Worm (Caenorhabditis elegans) whole organism, L1 larva: Measurements from ENCODE around the gene ncx-6.

ENCODE experiments used
- F16B12.6 ChIP-seq: fragments of 150-350 bp; optimal IDR thresholded peaks from 2 replicates; lab custom pipeline; 2014; ENCODE audit warnings: missing biosample characterization, missing genetic modification characterization
- Y116A8C.19 ChIP-seq: sonication (generic microtip); optimal IDR thresholded peaks from 2 replicates; lab custom pipeline; 2016; ENCODE audit warnings: missing compliant biosample characterization, missing genetic modification characterization, borderline replicate concordance
- aha-1 ChIP-seq: fragments of 150-350 bp; optimal IDR thresholded peaks from 2 replicates; lab custom pipeline; 2014; ENCODE audit warnings: missing biosample characterization, missing genetic modification characterization
- alr-1 ChIP-seq: fragments of 200-800 bp; sonication (Bioruptor generic); optimal IDR thresholded peaks from 2 replicates; lab custom pipeline; 2018; ENCODE audit warnings: borderline replicate concordance, mild to moderate bottlenecking, missing genetic modification characterization, missing compliant biosample characterization
- aly-2 ChIP-seq: fragments of 150-350 bp; optimal IDR thresholded peaks from 2 replicates; lab custom pipeline; 2014; ENCODE audit warnings: missing biosample characterization, missing genetic modification characterization
- ama-1 ChIP-seq: fragments of 150-350 bp; optimal IDR thresholded peaks from 2 replicates; lab custom pipeline; 2014
- blmp-1 ChIP-seq: fragments of 150-350 bp; optimal IDR thresholded peaks from 2 replicates; lab custom pipeline; 2014; ENCODE audit warnings: missing biosample characterization, missing genetic modification characterization
- ceh-8 ChIP-seq: fragments of 200-800 bp; sonication (Bioruptor generic); optimal IDR thresholded peaks from 2 replicates; lab custom pipeline; 2018; ENCODE audit warnings: mild to moderate bottlenecking, missing genetic modification characterization, moderate library complexity, missing compliant biosample characterization
- ceh-82 ChIP-seq, 3 experiments: fragments of 150-350 bp in 1 of 3; sonication (generic microtip) in 2 of 3; optimal IDR thresholded peaks; 2 replicates each; lab custom pipeline; 2014 to 2017; ENCODE audit warnings: missing biosample characterization in 3 of 3, missing genetic modification characterization in 3 of 3
- ceh-90 ChIP-seq: sonication (generic microtip); optimal IDR thresholded peaks from 2 replicates; lab custom pipeline; 2016; ENCODE audit warnings: missing genetic modification characterization, missing compliant biosample characterization
- ces-1 ChIP-seq: fragments of 150-350 bp; optimal IDR thresholded peaks from 2 replicates; lab custom pipeline; 2014; ENCODE audit warnings: missing biosample characterization, missing genetic modification reagents, missing genetic modification characterization
- dpl-1 ChIP-seq, 3 experiments: fragments of 150-350 bp in 2 of 3; sonication (generic microtip) in 1 of 3; optimal IDR thresholded peaks; 2 replicates each; lab custom pipeline; 2014 to 2017; ENCODE audit warnings: missing biosample characterization in 3 of 3, missing genetic modification characterization in 3 of 3, missing genetic modification reagents in 3 of 3
- dsc-1 ChIP-seq: sonication (generic microtip); optimal IDR thresholded peaks from 2 replicates; lab custom pipeline; 2016; ENCODE audit warnings: mild to moderate bottlenecking, missing genetic modification characterization, missing compliant biosample characterization
- efl-1 ChIP-seq, 4 experiments: fragments of 150-350 bp; optimal IDR thresholded peaks in 3 of 4; peaks in 1 of 4; 1 replicate in 1 of 4; 2 replicates in 3 of 4; lab custom pipeline; 2014; ENCODE audit warnings: missing biosample characterization in 2 of 4, missing genetic modification characterization in 2 of 4, missing genetic modification reagents in 2 of 4
- elt-2 ChIP-seq: sonication (generic microtip); optimal IDR thresholded peaks from 2 replicates; lab custom pipeline; 2016; ENCODE audit warnings: missing genetic modification characterization, mild to moderate bottlenecking, inconsistent platforms, missing compliant biosample characterization, missing genetic modification reagents
- elt-3 ChIP-seq, 6 experiments: fragments of 150-350 bp in 1 of 6; sonication (generic microtip); optimal IDR thresholded peaks; 2 replicates each; lab custom pipeline; 2017 to 2018; ENCODE audit warnings: missing biosample characterization in 6 of 6, missing genetic modification characterization in 6 of 6, inconsistent platforms in 1 of 6
- fkh-4 ChIP-seq: sonication (generic microtip); optimal IDR thresholded peaks from 2 replicates; lab custom pipeline; 2016; ENCODE audit warnings: missing compliant biosample characterization, missing genetic modification characterization, borderline replicate concordance
- fkh-8 ChIP-seq: sonication (generic microtip); optimal IDR thresholded peaks from 2 replicates; lab custom pipeline; 2016; ENCODE audit warnings: mild to moderate bottlenecking, missing genetic modification characterization, missing compliant biosample characterization
- grh-1 ChIP-seq: fragments of 200-800 bp; sonication (Bioruptor generic); IDR thresholded peaks from 2 replicates; pipeline ENCODE4 v1.3.6; 2022; ENCODE audit warnings: missing genetic modification reagents, missing genetic modification characterization, missing compliant biosample characterization
- hlh-4 ChIP-seq: sonication (generic microtip); optimal IDR thresholded peaks from 2 replicates; lab custom pipeline; 2016; ENCODE audit warnings: mild to moderate bottlenecking, missing genetic modification characterization, missing compliant biosample characterization
- hpl-2 ChIP-seq: fragments of 150-350 bp; optimal IDR thresholded peaks from 2 replicates; lab custom pipeline; 2014; ENCODE audit warnings: missing biosample characterization, missing genetic modification reagents, missing genetic modification characterization
- isw-1 ChIP-seq: fragments of 200-800 bp; sonication (Bioruptor generic); IDR thresholded peaks from 2 replicates; pipeline ENCODE4 v1.3.6; 2022; ENCODE audit warnings: missing genetic modification characterization, missing compliant biosample characterization
- lin-14 ChIP-seq: fragments of 200-800 bp; sonication (Bioruptor generic); optimal IDR thresholded peaks from 2 replicates; lab custom pipeline; 2018; ENCODE audit warnings: mild to moderate bottlenecking, missing genetic modification characterization, moderate library complexity, missing compliant biosample characterization
- lin-15B ChIP-seq: fragments of 150-350 bp; sonication (generic microtip); optimal IDR thresholded peaks from 3 replicates; lab custom pipeline; 2014; ENCODE audit warnings: missing biosample characterization, missing genetic modification characterization
- lin-35 ChIP-seq, 2 experiments: fragments of 150-350 bp; optimal IDR thresholded peaks; 2 replicates each; lab custom pipeline; 2014; ENCODE audit warnings: missing biosample characterization in 2 of 2, missing genetic modification characterization in 2 of 2, missing genetic modification reagents in 2 of 2
- lin-39 ChIP-seq: fragments of 150-350 bp; optimal IDR thresholded peaks from 2 replicates; lab custom pipeline; 2014; ENCODE audit warnings: missing biosample characterization, missing genetic modification reagents, missing genetic modification characterization
- mab-9 ChIP-seq: fragments of 200-800 bp; sonication (Bioruptor generic); IDR thresholded peaks from 2 replicates; pipeline ENCODE4 v1.3.6; 2022; ENCODE audit warnings: missing genetic modification reagents, missing genetic modification characterization, missing compliant biosample characterization
- mef-2 ChIP-seq: fragments of 150-350 bp; optimal IDR thresholded peaks from 2 replicates; lab custom pipeline; 2014; ENCODE audit warnings: missing biosample characterization, missing genetic modification characterization
- mep-1 ChIP-seq: fragments of 150-350 bp; optimal IDR thresholded peaks from 2 replicates; lab custom pipeline; 2014; ENCODE audit warnings: missing biosample characterization, missing genetic modification characterization
- nhr-11 ChIP-seq: fragments of 150-350 bp; optimal IDR thresholded peaks from 2 replicates; lab custom pipeline; 2014; ENCODE audit warnings: missing biosample characterization, missing genetic modification characterization
- nhr-19 ChIP-seq: fragments of 200-800 bp; sonication (Bioruptor generic); conservative IDR thresholded peaks from 2 replicates; pipeline ENCODE4 v1.3.6; 2022; ENCODE audit warnings: missing genetic modification characterization, missing compliant biosample characterization
- nhr-20 ChIP-seq: sonication (generic microtip); optimal IDR thresholded peaks from 2 replicates; lab custom pipeline; 2016; ENCODE audit warnings: mild to moderate bottlenecking, missing genetic modification characterization, missing compliant biosample characterization
- nhr-237 ChIP-seq: fragments of 150-350 bp; optimal IDR thresholded peaks from 2 replicates; lab custom pipeline; 2014; ENCODE audit warnings: missing biosample characterization, missing genetic modification characterization
- nhr-47 ChIP-seq: sonication (generic microtip); optimal IDR thresholded peaks from 2 replicates; lab custom pipeline; 2016; ENCODE audit warnings: mild to moderate bottlenecking, missing genetic modification characterization, moderate library complexity, missing compliant biosample characterization
- nhr-77 ChIP-seq: fragments of 150-350 bp; optimal IDR thresholded peaks from 2 replicates; lab custom pipeline; 2014; ENCODE audit warnings: missing biosample characterization, missing genetic modification characterization
- nhr-90 ChIP-seq: sonication (generic microtip); optimal IDR thresholded peaks from 2 replicates; lab custom pipeline; 2016; ENCODE audit warnings: mild to moderate bottlenecking, missing genetic modification characterization, missing compliant biosample characterization; ENCODE audit not compliant: poor library complexity
- pag-3 ChIP-seq: sonication (generic microtip); optimal IDR thresholded peaks from 2 replicates; lab custom pipeline; 2017; ENCODE audit warnings: missing genetic modification characterization, mild to moderate bottlenecking, missing compliant biosample characterization, antibody characterized with exemption, borderline replicate concordance; ENCODE audit not compliant: insufficient read depth
- snpc-4 ChIP-seq: fragments of 150-350 bp; optimal IDR thresholded peaks from 2 replicates; lab custom pipeline; 2014; ENCODE audit warnings: missing biosample characterization, missing genetic modification characterization
- snu-23 ChIP-seq: sonication (generic microtip); optimal IDR thresholded peaks from 2 replicates; lab custom pipeline; 2016; ENCODE audit warnings: missing genetic modification characterization, missing compliant biosample characterization
- sup-37 ChIP-seq: fragments of 200-800 bp; sonication (Bioruptor generic); optimal IDR thresholded peaks from 2 replicates; lab custom pipeline; 2018; ENCODE audit warnings: mild to moderate bottlenecking, missing genetic modification characterization, missing compliant biosample characterization
- tbx-2 ChIP-seq: sonication (generic microtip); optimal IDR thresholded peaks from 2 replicates; lab custom pipeline; 2016; ENCODE audit warnings: missing genetic modification characterization, missing compliant biosample characterization
- tlp-1 ChIP-seq: fragments of 150-350 bp; optimal IDR thresholded peaks from 2 replicates; lab custom pipeline; 2014; ENCODE audit warnings: missing biosample characterization, missing genetic modification characterization
- unc-130 ChIP-seq: fragments of 150-350 bp; optimal IDR thresholded peaks from 2 replicates; lab custom pipeline; 2017; ENCODE audit warnings: missing biosample characterization, missing genetic modification characterization, inconsistent platforms
- unc-30 ChIP-seq: sonication (generic microtip); optimal IDR thresholded peaks from 2 replicates; lab custom pipeline; 2017; ENCODE audit warnings: missing biosample characterization, missing genetic modification characterization
- ztf-4 ChIP-seq: fragments of 150-350 bp; optimal IDR thresholded peaks from 2 replicates; lab custom pipeline; 2014; ENCODE audit warnings: missing biosample characterization, missing genetic modification characterization

Gene ncx-6

DNA sequence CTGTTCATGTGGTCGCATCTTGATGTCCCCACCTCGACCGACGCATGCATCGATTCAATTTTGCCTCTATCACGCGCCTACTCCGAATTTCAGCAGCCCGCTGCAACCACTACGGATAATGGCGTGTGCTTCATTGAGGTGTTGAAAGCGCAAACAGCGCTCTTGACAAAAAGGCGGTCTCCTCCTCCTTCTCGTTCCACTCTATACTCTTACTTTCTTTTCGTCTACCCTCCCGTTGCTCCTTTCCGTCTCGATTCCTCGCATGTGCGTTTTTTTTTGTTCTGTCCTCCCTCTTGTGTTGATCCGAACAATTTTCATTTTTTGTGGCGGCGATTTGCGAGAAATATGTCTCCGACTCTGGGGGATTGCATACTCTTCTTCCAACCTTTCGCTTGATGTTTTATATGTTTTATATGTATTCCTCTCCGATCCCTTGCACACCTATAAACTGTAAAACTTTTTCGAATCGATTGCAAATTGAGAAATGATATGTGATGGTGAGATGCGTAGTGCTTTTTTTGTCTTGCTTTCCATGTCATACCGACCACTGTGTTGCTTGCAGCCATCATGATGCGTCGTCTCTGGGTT lies 11.0 kb downstream of the ncx-6 start:
- TF ChIP-seq mep-1 (peak; percentile 40), tlp-1 (tag; lab: Kevin White, UChicago) (no peak), dsc-1 (tag; lab: Kevin White, UChicago) (no peak), blmp-1 (tag; lab: Kevin White, UChicago) (peak; percentile 49), ceh-82 (tag; optimal IDR thresholded peaks at IDR 0.05; lab: Kevin White, UChicago) (peak in 2 of 3 experiments; percentile 13 to 18), fkh-8 (tag; lab: Kevin White, UChicago) (peak; percentile 49), elt-2 (no peak), lin-14 (GFP tag; lab: Kevin White, UChicago) (peak; percentile 51)

- no peak for TF ChIP-seq blmp-1 (tag; lab: Kevin White, UChicago)
- no peak for TF ChIP-seq lin-39 (tag; lab: Kevin White, UChicago)
- peak; percentile 62 for TF ChIP-seq lin-14 (GFP tag; lab: Kevin White, UChicago)
- TF ChIP-seq lin-15B: no peak
- no peak for TF ChIP-seq nhr-77 (tag; lab: Kevin White, UChicago)
- no peak for TF ChIP-seq hlh-4 (tag; lab: Kevin White, UChicago)
- no peak for TF ChIP-seq mef-2 (tag; lab: Kevin White, UChicago)
- no peak for TF ChIP-seq nhr-237 (tag; lab: Kevin White, UChicago)
- no peak for TF ChIP-seq sup-37
- peak; percentile 0 for TF ChIP-seq nhr-47 (tag; lab: Kevin White, UChicago)
- no peak for TF ChIP-seq nhr-90 (tag; lab: Kevin White, UChicago)
- TF ChIP-seq Y116A8C.19: no peak
- TF ChIP-seq aly-2 (tag; lab: Kevin White, UChicago): no peak
- TF ChIP-seq ceh-82 (tag; optimal IDR thresholded peaks at IDR 0.05; lab: Kevin White, UChicago): peak in 1 of 3 experiments; percentile 23
Observed at ce11 chrIII:9701798-9702197, 12.0 kb downstream of the ncx-6 start.

ce11 chrIII:9700114-9700690 lies 13.5 kb downstream of the ncx-6 start:
- no peak for TF ChIP-seq unc-130 (tag; lab: Kevin White, UChicago)
- peak in 1 of 2 experiments; percentile 36 for TF ChIP-seq lin-35 (GFP tag; optimal IDR thresholded peaks at IDR 0.05; lab: Kevin White, UChicago)
- TF ChIP-seq grh-1: no peak
- TF ChIP-seq nhr-19: no peak
- TF ChIP-seq elt-3 (tag; optimal IDR thresholded peaks at IDR 0.05; lab: Kevin White, UChicago): peak in 1 of 6 experiments; percentile 13
- TF ChIP-seq mef-2 (tag; lab: Kevin White, UChicago): no peak
- TF ChIP-seq lin-39 (tag; lab: Kevin White, UChicago): no peak
- no peak for TF ChIP-seq snu-23
- TF ChIP-seq ceh-8 (GFP tag; lab: Kevin White, UChicago): no peak
- TF ChIP-seq ces-1 (GFP tag; lab: Kevin White, UChicago): no peak
- no peak for TF ChIP-seq F16B12.6
- no peak for TF ChIP-seq pag-3 (tag; lab: Kevin White, UChicago)
- no peak for TF ChIP-seq dsc-1 (tag; lab: Kevin White, UChicago)
- no peak for TF ChIP-seq nhr-20 (tag; lab: Kevin White, UChicago)
- TF ChIP-seq unc-30: no peak
- no peak for TF ChIP-seq ztf-4
- TF ChIP-seq ceh-82 (tag; optimal IDR thresholded peaks at IDR 0.05; lab: Kevin White, UChicago): no peak
- no peak for TF ChIP-seq snpc-4
- no peak for TF ChIP-seq dpl-1 (GFP tag; optimal IDR thresholded peaks at IDR 0.05; lab: Kevin White, UChicago)
- peak; percentile 19 for TF ChIP-seq blmp-1 (tag; lab: Kevin White, UChicago)
- TF ChIP-seq isw-1 (GFP tag; lab: Robert Waterston, UW): no peak
- no peak for TF ChIP-seq elt-2
- TF ChIP-seq fkh-4 (tag; lab: Kevin White, UChicago): no peak
- no peak for TF ChIP-seq nhr-77 (tag; lab: Kevin White, UChicago)
- peak; percentile 43 for TF ChIP-seq lin-14 (GFP tag; lab: Kevin White, UChicago)
- no peak for TF ChIP-seq hpl-2
- TF ChIP-seq alr-1 (tag; lab: Kevin White, UChicago): no peak
- TF ChIP-seq nhr-90 (tag; lab: Kevin White, UChicago): no peak
- TF ChIP-seq tbx-2: no peak
- no peak for TF ChIP-seq Y116A8C.19
- no peak for TF ChIP-seq nhr-11 (tag; lab: Kevin White, UChicago)
- no peak for TF ChIP-seq ceh-90
- TF ChIP-seq ama-1 (lab: Kevin White, UChicago): no peak
- TF ChIP-seq mab-9 (GFP tag; lab: Robert Waterston, UW): no peak
- TF ChIP-seq sup-37: no peak
- no peak for TF ChIP-seq aha-1
- no peak for TF ChIP-seq efl-1 (optimal IDR thresholded peaks at IDR 0.05; lab: Kevin White, UChicago)
- peak in 1 of 2 experiments; percentile 14 for TF ChIP-seq efl-1 (GFP tag; optimal IDR thresholded peaks at IDR 0.05 in 1 of 2; lab: Kevin White, UChicago)
